Worm (Caenorhabditis elegans): ENCODE results near the gene F46B6.10.

- no peak for TF ChIP-seq ceh-36 (tag; optimal IDR thresholded peaks at IDR 0.05)
- no peak for TF ChIP-seq pes-1 (GFP tag; IDR thresholded peaks at IDR 0.05)
- TF ChIP-seq ets-7 (tag; optimal IDR thresholded peaks at IDR 0.05), result no peak
- no peak for TF ChIP-seq ama-1 (optimal IDR thresholded peaks at IDR 0.05)
- TF ChIP-seq hnd-1 (tag; optimal IDR thresholded peaks at IDR 0.05), result no peak
- TF ChIP-seq sea-1 (GFP tag; conservative IDR thresholded peaks at IDR 0.05), result no peak
- no peak for TF ChIP-seq B0310.2 (tag; optimal IDR thresholded peaks at IDR 0.05)
- TF ChIP-seq aly-1 (tag; optimal IDR thresholded peaks at IDR 0.05), result no peak
- no peak for TF ChIP-seq hmg-4 (GFP tag; optimal IDR thresholded peaks at IDR 0.05)
- TF ChIP-seq tra-4 (tag; optimal IDR thresholded peaks at IDR 0.05), result no peak
- no peak for TF ChIP-seq hmbx-1 (tag; optimal IDR thresholded peaks at IDR 0.05)
- no peak for TF ChIP-seq scrt-1 (GFP tag; IDR thresholded peaks at IDR 0.05)
- TF ChIP-seq F13C5.2 (tag; optimal IDR thresholded peaks at IDR 0.05), result no peak
- TF ChIP-seq flt-1 (GFP tag; IDR thresholded peaks at IDR 0.05), result no peak
Observed at ce11 chrV:9811154-9811553, 9.3 kb upstream of the F46B6.10 start, which contains the start of gene sru-29.

Data from whole organism, early embryonic.